Worm (Caenorhabditis elegans) whole organism, mixed stage, embryonic: ENCODE results near the gene R13A5.15.

Source experiments
- cnd-1 ChIP-seq: fragments of 200-800 bp; sonication (Bioruptor generic); optimal IDR thresholded peaks from 2 replicates; lab custom pipeline; 2018; ENCODE audit warnings: mild to moderate bottlenecking, missing genetic modification characterization, missing compliant biosample characterization
- flh-1 ChIP-seq: fragments of 200-800 bp; sonication (Bioruptor generic); optimal IDR thresholded peaks from 2 replicates; lab custom pipeline; 2018; ENCODE audit warnings: mild to moderate bottlenecking, missing genetic modification characterization, moderate library complexity, missing compliant biosample characterization
- ham-2 ChIP-seq: fragments of 200-800 bp; sonication (Bioruptor generic); optimal IDR thresholded peaks from 2 replicates; lab custom pipeline; 2018; ENCODE audit warnings: mild to moderate bottlenecking, missing genetic modification characterization, missing compliant biosample characterization
- lin-13 ChIP-seq: fragments of 150-350 bp; optimal IDR thresholded peaks from 2 replicates; lab custom pipeline; 2014; ENCODE audit warnings: missing biosample characterization, missing genetic modification characterization
- nhr-12 ChIP-seq: fragments of 150-350 bp; optimal IDR thresholded peaks from 2 replicates; lab custom pipeline; 2014; ENCODE audit warnings: missing biosample characterization, missing genetic modification characterization
- nhr-237 ChIP-seq: fragments of 150-350 bp; optimal IDR thresholded peaks from 2 replicates; lab custom pipeline; 2014; ENCODE audit warnings: missing biosample characterization, missing genetic modification characterization
- unc-39 ChIP-seq: fragments of 150-350 bp; optimal IDR thresholded peaks from 2 replicates; lab custom pipeline; 2014; ENCODE audit warnings: missing biosample characterization, missing genetic modification characterization
- unc-62 ChIP-seq: fragments of 150-350 bp; optimal IDR thresholded peaks from 2 replicates; lab custom pipeline; 2014; ENCODE audit warnings: missing biosample characterization, missing genetic modification reagents, missing genetic modification characterization

DNA sequence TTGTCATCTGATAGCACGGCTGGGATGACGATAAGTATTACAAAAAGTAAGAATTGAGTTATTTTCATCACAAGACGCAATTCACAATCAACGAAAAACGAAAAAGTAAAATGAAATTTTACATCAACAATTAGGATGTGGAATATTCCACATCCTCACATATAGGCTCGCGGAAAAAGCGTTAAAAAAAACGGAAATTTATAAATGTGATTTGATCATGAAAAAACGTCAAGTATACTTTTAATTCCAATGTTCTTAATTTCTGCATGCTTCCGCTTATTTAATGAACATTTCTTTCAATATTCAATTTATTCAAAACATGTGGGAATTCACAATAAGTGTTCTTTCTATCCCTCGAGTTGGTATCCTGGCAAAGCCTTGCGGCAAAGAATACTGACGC lies 20.1 kb upstream of the R13A5.15 start, which contains the start of gene T04A6.3:
- TF ChIP-seq flh-1 (GFP tag; lab: Kevin White, UChicago), result no peak
- TF ChIP-seq unc-39, result no peak
- TF ChIP-seq cnd-1, result no peak
- no peak for TF ChIP-seq nhr-12
- TF ChIP-seq lin-13 (tag; lab: Kevin White, UChicago), result no peak
- no peak for TF ChIP-seq ham-2 (GFP tag; lab: Kevin White, UChicago)
- TF ChIP-seq unc-62 (GFP tag; lab: Kevin White, UChicago), result no peak
- no peak for TF ChIP-seq nhr-237 (tag; lab: Kevin White, UChicago)
